Worm (Caenorhabditis elegans) whole organism, late embryonic: ENCODE data around the gene sre-13.

Source experiments
- F13H6.1 ChIP-seq: sonication (generic microtip); optimal IDR thresholded peaks from 2 replicates; lab custom pipeline; 2016; ENCODE audit warnings: missing genetic modification characterization, missing compliant biosample characterization
- ama-1 ChIP-seq: fragments of 150-350 bp; optimal IDR thresholded peaks from 2 replicates; lab custom pipeline; 2014
- lin-11 ChIP-seq: fragments of 200-800 bp; sonication (Bioruptor generic); optimal IDR thresholded peaks from 2 replicates; lab custom pipeline; 2018; ENCODE audit warnings: mild to moderate bottlenecking, missing genetic modification characterization, missing compliant biosample characterization
- pha-2 ChIP-seq: sonication (generic microtip); optimal IDR thresholded peaks from 2 replicates; lab custom pipeline; 2017; ENCODE audit warnings: mild to moderate bottlenecking, missing genetic modification characterization, missing compliant biosample characterization
- sox-4 ChIP-seq: sonication (generic microtip); optimal IDR thresholded peaks from 2 replicates; lab custom pipeline; 2017; ENCODE audit warnings: mild to moderate bottlenecking, missing genetic modification characterization, inconsistent platforms, missing compliant biosample characterization
- tbx-2 ChIP-seq: sonication (generic microtip); optimal IDR thresholded peaks from 2 replicates; lab custom pipeline; 2016; ENCODE audit warnings: missing genetic modification characterization, missing compliant biosample characterization
- ttx-3 ChIP-seq: sonication (generic microtip); optimal IDR thresholded peaks from 2 replicates; lab custom pipeline; 2016; ENCODE audit warnings: missing genetic modification reagents, missing genetic modification characterization, missing compliant biosample characterization

ce11 chrII:14615735-14616134 is 20.9 kb downstream of the sre-13 start, which contains the start of gene mltn-9:
- no peak for TF ChIP-seq lin-11 (tag; lab: Kevin White, UChicago)
- no peak for TF ChIP-seq pha-2 (tag; lab: Kevin White, UChicago)
- no peak for TF ChIP-seq ama-1
- no peak for TF ChIP-seq tbx-2 (tag; lab: Kevin White, UChicago)
- TF ChIP-seq ttx-3 (tag; lab: Kevin White, UChicago): no peak
- TF ChIP-seq F13H6.1 (tag; lab: Kevin White, UChicago): no peak
- TF ChIP-seq sox-4: no peak
